Worm (Caenorhabditis elegans): ENCODE measurements around the gene lmd-4.

lmd-4 gene

DNA sequence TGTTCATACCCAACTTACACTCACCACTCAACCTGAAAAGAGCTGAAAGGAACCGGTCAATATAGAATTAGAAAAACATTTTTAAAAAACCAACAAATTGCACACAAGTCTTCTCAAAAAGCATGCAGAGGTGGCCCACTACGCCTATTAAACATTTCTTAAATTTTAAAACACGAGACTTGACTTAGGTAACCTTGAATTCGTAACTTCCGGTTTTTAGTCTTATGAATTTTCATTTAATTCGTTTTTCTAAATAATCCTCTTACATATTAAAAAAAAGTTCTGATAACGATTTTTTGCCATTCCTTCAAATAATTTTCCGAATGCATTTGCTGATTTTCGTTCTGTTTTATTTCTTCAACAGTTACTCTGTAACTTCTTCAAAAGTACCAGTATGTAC, 7.3 kb upstream of the lmd-4 start, which contains the start of gene clec-7:
Gene clec-7 (plus strand): TSS at position 301 of the 400 bp plus-strand sequence.
- TF ChIP-seq F33H1.4 (GFP tag; IDR thresholded peaks at IDR 0.05) = no peak
- TF ChIP-seq egrh-3 (GFP tag; IDR thresholded peaks at IDR 0.05) = no peak
- no peak for TF ChIP-seq madf-6 (GFP tag; IDR thresholded peaks at IDR 0.05)

DNA sequence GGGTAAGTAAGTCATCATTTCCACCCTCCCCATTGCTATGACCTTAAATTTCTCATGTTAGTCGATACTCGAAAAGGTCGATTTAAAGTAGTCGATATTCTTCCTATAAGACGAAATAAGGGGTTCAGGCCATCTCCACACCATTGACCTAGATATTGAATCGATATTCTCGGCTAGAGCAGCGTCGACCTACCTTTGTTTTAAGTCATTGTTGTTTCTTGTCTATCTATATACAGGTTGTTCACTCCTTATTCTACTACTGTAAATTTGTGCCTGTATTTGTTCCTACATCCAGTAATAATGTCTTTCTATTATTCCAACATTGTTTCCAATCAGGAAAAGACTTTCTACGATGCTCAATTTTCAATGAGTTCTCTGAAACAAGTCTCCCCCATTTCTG, 6.1 kb upstream of the lmd-4 start, which contains the start of gene F10G2.4:
Gene F10G2.4 (plus strand): TSS at position 301 of the 400 bp plus-strand sequence.
- TF ChIP-seq unc-62 (GFP tag; optimal IDR thresholded peaks at IDR 0.05) (no peak), madf-6 (GFP tag; IDR thresholded peaks at IDR 0.05) (no peak), pbrm-1 (GFP tag; IDR thresholded peaks at IDR 0.05) (no peak), nfya-2 (GFP tag; IDR thresholded peaks at IDR 0.05) (no peak)

DNA sequence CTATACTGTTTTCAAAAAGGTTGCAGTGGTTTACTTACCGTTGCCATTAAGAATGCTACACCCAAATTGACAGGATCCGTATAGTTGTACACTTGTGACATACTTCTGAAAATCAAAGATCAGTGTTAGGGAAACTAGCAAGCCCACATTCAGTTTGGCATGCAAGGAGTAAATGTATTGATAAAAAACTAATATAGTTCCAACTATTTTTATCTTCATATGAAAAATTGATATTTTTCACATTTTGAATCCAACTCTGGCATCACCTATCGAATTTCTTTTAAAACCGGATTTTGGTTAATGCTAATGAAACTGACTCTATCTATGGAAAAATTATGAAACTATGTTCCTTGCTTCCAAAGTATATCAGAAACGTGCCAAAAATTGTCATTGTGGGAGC, 4.5 kb upstream of the lmd-4 start, which contains the start of gene srx-92:
Gene srx-92 (minus strand): TSS at position 101 of the 400 bp plus-strand sequence.
- TF ChIP-seq hlh-12 (tag; optimal IDR thresholded peaks at IDR 0.05) (no peak), F52B5.7 (tag; optimal IDR thresholded peaks at IDR 0.05) (no peak)

DNA sequence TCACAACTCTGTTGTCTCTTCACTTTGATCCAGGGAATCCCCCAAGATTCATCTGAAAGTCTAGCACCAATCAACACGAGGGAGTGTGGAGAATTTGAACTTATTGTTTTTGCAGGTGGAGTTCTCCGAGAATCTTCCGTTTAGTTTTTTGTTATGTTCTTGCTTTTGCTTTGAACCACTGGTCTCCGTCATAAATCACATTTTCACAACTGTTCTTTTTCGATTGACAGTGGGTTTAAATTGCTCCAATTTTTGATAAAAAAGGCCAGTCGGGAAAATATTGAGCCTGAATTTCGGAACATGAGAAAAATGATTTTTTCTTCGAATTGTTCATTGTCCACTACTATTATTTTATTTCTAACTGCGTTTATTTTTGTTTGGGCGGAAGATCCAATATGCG, 1.1 kb upstream of the lmd-4 start, which contains the start of gene F10G2.10:
Gene F10G2.10 (plus strand): TSS at position 301 of the 400 bp plus-strand sequence.
- TF ChIP-seq F22D6.2 (tag; optimal IDR thresholded peaks at IDR 0.05) (no peak), F37B4.10 (GFP tag; IDR thresholded peaks at IDR 0.05) (no peak), ceh-79 (tag; optimal IDR thresholded peaks at IDR 0.05) (no peak), nfya-1 (tag; optimal IDR thresholded peaks at IDR 0.05; ENCODE audit: borderline replicate concordance, insufficient read depth) (no peak), ZK185.1 (tag; optimal IDR thresholded peaks at IDR 0.05; ENCODE audit: poor library complexity, severe bottlenecking) (no peak), ceh-27 (GFP tag; optimal IDR thresholded peaks at IDR 0.05) (no peak), ztf-3 (GFP tag; optimal IDR thresholded peaks at IDR 0.05) (no peak), F10E7.11 (tag; optimal IDR thresholded peaks at IDR 0.05) (no peak), nhr-80 (tag; optimal IDR thresholded peaks at IDR 0.05) (no peak)

DNA sequence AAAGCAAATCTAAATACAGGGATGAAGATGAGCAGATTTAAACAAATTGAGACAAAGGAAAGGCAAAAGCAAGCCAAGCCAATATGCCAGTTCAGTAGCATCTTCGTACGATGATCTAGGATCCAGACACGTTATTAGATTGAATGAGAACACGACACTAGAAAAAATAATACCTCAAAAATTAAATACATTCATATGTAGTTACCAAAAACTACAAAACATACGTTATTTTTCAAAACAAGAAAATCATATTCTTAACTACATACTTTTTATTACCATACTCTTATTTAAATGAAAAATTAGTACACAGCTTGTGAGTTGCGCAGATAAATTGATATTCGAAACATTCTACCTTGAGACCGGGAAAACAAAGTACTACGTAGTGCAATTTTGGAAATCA, 7.6 kb downstream of the lmd-4 start, which contains the start of gene srx-6:
Gene srx-6 (minus strand): TSS at position 101 of the 400 bp plus-strand sequence.
- TF ChIP-seq ztf-6 (GFP tag; IDR thresholded peaks at IDR 0.05) (no peak), B0035.1 (tag; optimal IDR thresholded peaks at IDR 0.05) (no peak), rpc-1 (optimal IDR thresholded peaks at IDR 0.05) (no peak), rpc-1 (tag; optimal IDR thresholded peaks at IDR 0.05) (no peak), ztf-22 (GFP tag; optimal IDR thresholded peaks at IDR 0.05) (no peak), chd-7 (tag; optimal IDR thresholded peaks at IDR 0.05) (no peak), somi-1 (GFP tag; optimal IDR thresholded peaks at IDR 0.05) (no peak), K11D2.4 (GFP tag; IDR thresholded peaks at IDR 0.05) (no peak), Y95B8A.8 (GFP tag; IDR thresholded peaks at IDR 0.05) (no peak), egl-44 (GFP tag; IDR thresholded peaks at IDR 0.05) (no peak), lin-40 (tag; optimal IDR thresholded peaks at IDR 0.05) (no peak)

DNA sequence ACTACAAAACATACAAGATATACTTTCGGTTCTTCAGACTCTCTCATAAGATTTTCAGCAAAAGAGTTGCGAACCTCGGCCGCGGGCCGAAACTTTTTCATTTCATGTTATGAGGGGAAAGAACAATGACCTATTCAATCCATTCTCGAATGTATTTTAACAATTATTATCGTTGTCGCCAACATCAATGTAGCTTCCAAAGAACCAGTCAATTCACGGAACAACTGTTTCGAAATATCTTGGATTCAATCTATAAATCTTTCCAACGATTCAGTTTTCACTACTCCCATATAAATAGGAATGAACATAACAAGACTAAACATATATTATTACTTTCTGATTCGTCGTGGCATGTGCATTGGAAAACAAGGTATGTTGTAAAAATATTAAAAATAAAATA, 13.7 kb downstream of the lmd-4 start, which contains the start of gene F07G11.1:
Gene F07G11.1 (plus strand): TSS at position 301 of the 400 bp plus-strand sequence.
- TF ChIP-seq die-1 (tag; optimal IDR thresholded peaks at IDR 0.05) (no peak), mcd-1 (GFP tag; IDR thresholded peaks at IDR 0.05) (no peak), ama-1 (optimal IDR thresholded peaks at IDR 0.05) (no peak), ama-1 (GFP tag; optimal IDR thresholded peaks at IDR 0.05) (no peak), hmg-1.2 (GFP tag; IDR thresholded peaks at IDR 0.05) (no peak), F55B11.4 (tag; optimal IDR thresholded peaks at IDR 0.05; ENCODE audit: borderline replicate concordance, insufficient read depth) (no peak), nhr-27 (tag; optimal IDR thresholded peaks at IDR 0.05) (no peak), ccch-3 (GFP tag; optimal IDR thresholded peaks at IDR 0.05) (no peak), egl-44 (GFP tag; IDR thresholded peaks at IDR 0.05) (no peak), dox-1 (GFP tag; IDR thresholded peaks at IDR 0.05) (no peak), madf-10 (tag; optimal IDR thresholded peaks at IDR 0.05) (no peak), sptf-2 (GFP tag; optimal IDR thresholded peaks at IDR 0.05) (no peak), ceh-40 (GFP tag; IDR thresholded peaks at IDR 0.05) (no peak), let-526 (GFP tag; IDR thresholded peaks at IDR 0.05) (no peak)

Data from whole organism, young adult.